Worm (Caenorhabditis elegans) whole organism, L2 larva: ENCODE data around the gene lst-4.

ENCODE experiments used
- R02D3.7 ChIP-seq: fragments of 150-350 bp; optimal IDR thresholded peaks from 2 replicates; lab custom pipeline; 2014; ENCODE audit warnings: missing biosample characterization, missing genetic modification characterization
- Y55F3AM.14 ChIP-seq: fragments of 200-800 bp; sonication (Bioruptor generic); optimal IDR thresholded peaks from 2 replicates; lab custom pipeline; 2018; ENCODE audit warnings: mild to moderate bottlenecking, missing genetic modification characterization, missing compliant biosample characterization
- ZK546.5 ChIP-seq: sonication (generic microtip); optimal IDR thresholded peaks from 2 replicates; lab custom pipeline; 2017; ENCODE audit warnings: missing biosample characterization, missing genetic modification characterization
- alr-1 ChIP-seq: fragments of 150-350 bp; optimal IDR thresholded peaks from 2 replicates; lab custom pipeline; 2014; ENCODE audit warnings: missing biosample characterization, missing genetic modification characterization
- aly-2 ChIP-seq: fragments of 150-350 bp; optimal IDR thresholded peaks from 2 replicates; lab custom pipeline; 2014; ENCODE audit warnings: missing biosample characterization, missing genetic modification characterization
- ama-1 ChIP-seq: fragments of 150-350 bp; optimal IDR thresholded peaks from 2 replicates; lab custom pipeline; 2018; ENCODE audit warnings: inconsistent platforms
- blmp-1 ChIP-seq: sonication (generic microtip); optimal IDR thresholded peaks from 2 replicates; lab custom pipeline; 2017; ENCODE audit warnings: missing genetic modification characterization, mild to moderate bottlenecking, missing compliant biosample characterization, antibody characterized with exemption, moderate library complexity; ENCODE audit not compliant: insufficient read depth
- crh-2 ChIP-seq: sonication (generic microtip); optimal IDR thresholded peaks from 2 replicates; lab custom pipeline; 2017; ENCODE audit warnings: missing biosample characterization, missing genetic modification characterization
- dmd-4 ChIP-seq: sonication (generic microtip); optimal IDR thresholded peaks from 2 replicates; lab custom pipeline; 2017; ENCODE audit warnings: missing biosample characterization, missing genetic modification characterization
- egl-27 ChIP-seq: sonication (generic microtip); optimal IDR thresholded peaks from 3 replicates; lab custom pipeline; 2017; ENCODE audit warnings: missing biosample characterization, missing genetic modification reagents, missing genetic modification characterization
- elt-1 ChIP-seq: fragments of 150-350 bp; optimal IDR thresholded peaks from 2 replicates; lab custom pipeline; 2014; ENCODE audit warnings: missing biosample characterization, missing genetic modification characterization
- fos-1 ChIP-seq: fragments of 150-350 bp; optimal IDR thresholded peaks from 2 replicates; lab custom pipeline; 2014; ENCODE audit warnings: missing biosample characterization, missing genetic modification characterization
- gmeb-1 ChIP-seq: fragments of 150-350 bp; optimal IDR thresholded peaks from 2 replicates; lab custom pipeline; 2014; ENCODE audit warnings: missing biosample characterization, missing genetic modification characterization
- lin-13 ChIP-seq: fragments of 150-350 bp; optimal IDR thresholded peaks from 2 replicates; lab custom pipeline; 2014; ENCODE audit warnings: missing biosample characterization, missing genetic modification reagents, missing genetic modification characterization
- lsy-2 ChIP-seq, 2 experiments: fragments of 150-350 bp in 1 of 2; sonication (generic microtip) in 1 of 2; optimal IDR thresholded peaks; 2 replicates each; lab custom pipeline; 2014 to 2017; ENCODE audit warnings: missing biosample characterization in 2 of 2, missing genetic modification characterization in 2 of 2
- mbf-1 ChIP-seq: sonication (generic microtip); optimal IDR thresholded peaks from 2 replicates; lab custom pipeline; 2017; ENCODE audit warnings: missing biosample characterization, missing genetic modification characterization
- mdl-1 ChIP-seq, 2 experiments: fragments of 150-350 bp in 1 of 2; sonication (generic microtip) in 1 of 2; optimal IDR thresholded peaks; 2 replicates each; lab custom pipeline; 2017; ENCODE audit warnings: missing biosample characterization in 2 of 2, missing genetic modification characterization in 2 of 2
- nhr-10 ChIP-seq: sonication (generic microtip); optimal IDR thresholded peaks from 2 replicates; lab custom pipeline; 2017; ENCODE audit warnings: missing biosample characterization, missing genetic modification characterization
- nhr-12 ChIP-seq: fragments of 150-350 bp; optimal IDR thresholded peaks from 2 replicates; lab custom pipeline; 2014; ENCODE audit warnings: missing biosample characterization, missing genetic modification characterization
- nhr-129 ChIP-seq: fragments of 150-350 bp; optimal IDR thresholded peaks from 2 replicates; lab custom pipeline; 2014; ENCODE audit warnings: missing biosample characterization, missing genetic modification characterization
- nhr-21 ChIP-seq: fragments of 150-350 bp; optimal IDR thresholded peaks from 2 replicates; lab custom pipeline; 2014; ENCODE audit warnings: missing biosample characterization, missing genetic modification characterization
- nhr-237 ChIP-seq: fragments of 150-350 bp; optimal IDR thresholded peaks from 2 replicates; lab custom pipeline; 2014; ENCODE audit warnings: missing biosample characterization, missing genetic modification characterization
- nhr-25 ChIP-seq: fragments of 150-350 bp; sonication (generic microtip); optimal IDR thresholded peaks from 3 replicates; lab custom pipeline; 2014; ENCODE audit warnings: missing biosample characterization, missing genetic modification characterization
- sem-4 ChIP-seq: fragments of 150-350 bp; optimal IDR thresholded peaks from 2 replicates; lab custom pipeline; 2014; ENCODE audit warnings: missing biosample characterization, missing genetic modification reagents, missing genetic modification characterization
- skn-1 ChIP-seq: sonication (generic microtip); optimal IDR thresholded peaks from 2 replicates; lab custom pipeline; 2017; ENCODE audit warnings: missing biosample characterization, missing genetic modification characterization
- sma-9 ChIP-seq, 2 experiments: fragments of 150-350 bp in 1 of 2; sonication (generic microtip) in 1 of 2; optimal IDR thresholded peaks; 2 replicates each; lab custom pipeline; 2014 to 2016; ENCODE audit warnings: missing genetic modification characterization in 2 of 2, mild to moderate bottlenecking in 1 of 2, missing biosample characterization in 1 of 2, missing compliant biosample characterization in 1 of 2, missing genetic modification reagents in 1 of 2, moderate library complexity in 1 of 2
- unc-39 ChIP-seq: fragments of 150-350 bp; optimal IDR thresholded peaks from 2 replicates; lab custom pipeline; 2014; ENCODE audit warnings: missing biosample characterization, missing genetic modification characterization
- unc-55 ChIP-seq: fragments of 150-350 bp; sonication (generic microtip); optimal IDR thresholded peaks from 3 replicates; lab custom pipeline; 2014; ENCODE audit warnings: missing biosample characterization, missing genetic modification reagents, missing genetic modification characterization
- unc-62 ChIP-seq: fragments of 150-350 bp; optimal IDR thresholded peaks from 2 replicates; lab custom pipeline; 2014; ENCODE audit warnings: missing biosample characterization, missing genetic modification reagents, missing genetic modification characterization
- zag-1 ChIP-seq: fragments of 150-350 bp; optimal IDR thresholded peaks from 2 replicates; lab custom pipeline; 2014; ENCODE audit warnings: missing biosample characterization, missing genetic modification characterization
- ztf-1 ChIP-seq: fragments of 200-800 bp; sonication (Bioruptor generic); conservative IDR thresholded peaks from 2 replicates; pipeline ENCODE4 v1.3.6; 2022; ENCODE audit warnings: missing genetic modification characterization, missing compliant biosample characterization
- ztf-11 ChIP-seq: sonication (generic microtip); optimal IDR thresholded peaks from 2 replicates; lab custom pipeline; 2017; ENCODE audit warnings: missing biosample characterization, missing genetic modification characterization

The lst-4 gene

DNA sequence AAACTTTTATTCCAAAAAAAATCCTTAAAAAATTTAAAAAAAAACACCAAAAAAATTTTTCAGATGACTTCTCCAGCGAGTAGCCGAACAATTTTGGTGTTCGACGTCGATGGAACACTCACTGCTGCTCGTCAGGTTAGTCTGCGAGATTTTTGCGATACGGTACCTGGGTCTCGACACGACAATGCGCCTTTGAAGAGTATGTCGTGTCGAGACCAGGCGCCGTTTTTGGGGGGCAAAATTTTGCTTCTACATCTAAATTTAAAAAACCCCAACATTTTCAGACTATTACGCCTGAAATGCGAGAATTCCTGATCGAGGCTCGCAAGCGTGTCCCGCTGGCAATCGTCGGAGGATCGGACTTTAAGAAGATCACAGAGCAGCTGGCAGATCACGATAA is 13.8 kb upstream of the lst-4 start, which contains the start of gene F52B11.2:
Gene F52B11.2 (plus strand): TSS at position 64 of the 400 bp plus-strand sequence.
- no peak for TF ChIP-seq sem-4 (tag; lab: Kevin White, UChicago)
- TF ChIP-seq dmd-4 = no peak
- no peak for TF ChIP-seq gmeb-1 (tag; lab: Kevin White, UChicago)
- TF ChIP-seq nhr-237 (tag; lab: Kevin White, UChicago) = no peak
- no peak for TF ChIP-seq zag-1 (tag; lab: Kevin White, UChicago)
- TF ChIP-seq mdl-1 (tag; optimal IDR thresholded peaks at IDR 0.05; lab: Kevin White, UChicago) = no peak
- TF ChIP-seq nhr-10 (tag; lab: Kevin White, UChicago) = no peak
- TF ChIP-seq Y55F3AM.14 = no peak
- no peak for TF ChIP-seq blmp-1 (tag; lab: Kevin White, UChicago)
- TF ChIP-seq nhr-12 (tag; lab: Kevin White, UChicago) = no peak
- no peak for TF ChIP-seq ZK546.5 (tag; lab: Kevin White, UChicago)
- TF ChIP-seq aly-2 (tag; lab: Kevin White, UChicago) = no peak
- TF ChIP-seq crh-2 = no peak
- TF ChIP-seq ama-1 (lab: Kevin White, UChicago) = no peak

DNA sequence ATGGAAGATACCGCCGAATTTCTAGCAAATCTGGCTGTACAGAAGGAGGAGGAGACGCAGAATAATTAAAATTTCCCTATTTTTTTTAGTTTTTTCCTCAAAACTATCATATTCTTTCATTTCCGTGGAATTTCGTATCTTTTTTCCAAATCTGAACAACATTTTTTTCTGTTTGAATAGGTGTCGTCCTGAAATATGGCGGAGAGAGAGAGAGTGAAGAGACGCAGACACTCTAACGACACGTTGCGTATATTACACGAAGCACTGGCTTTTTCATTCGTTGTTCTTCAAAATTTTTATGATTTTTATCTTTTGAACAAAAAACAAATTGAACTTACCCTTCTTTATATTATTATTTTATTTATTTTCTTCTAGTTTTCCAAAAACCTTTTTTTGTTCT is 13.3 kb upstream of the lst-4 start:
- TF ChIP-seq crh-2 (peak; percentile 38), lin-13 (GFP tag; lab: Kevin White, UChicago) (no peak), nhr-129 (peak; percentile 8), unc-55 (peak; percentile 15), unc-39 (no peak), egl-27 (tag; lab: Kevin White, UChicago) (no peak)

DNA sequence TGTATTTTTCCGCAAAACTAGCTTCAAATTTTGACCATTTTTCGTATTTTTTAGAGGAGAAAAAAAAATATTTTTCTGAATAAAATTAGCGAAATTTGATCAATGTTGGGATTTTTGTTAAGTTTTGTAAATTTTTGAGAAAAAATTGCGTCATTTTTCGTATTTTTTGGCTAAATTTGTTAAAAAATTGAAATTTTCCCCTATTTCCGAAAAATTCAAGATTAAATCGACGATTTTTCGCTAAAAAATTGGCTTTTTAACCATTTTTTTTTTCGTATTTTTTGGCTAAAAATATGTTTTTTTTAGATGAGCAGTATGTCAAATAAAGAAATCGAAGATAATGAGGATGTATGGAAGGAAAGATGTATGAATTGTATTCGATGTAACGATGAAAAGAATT is 7.5 kb upstream of the lst-4 start, which contains the start of gene cfp-1:
Gene cfp-1 (plus strand): TSS at position 301 of the 400 bp plus-strand sequence.
- TF ChIP-seq fos-1 (tag; lab: Kevin White, UChicago) (no peak), R02D3.7 (tag; lab: Kevin White, UChicago) (no peak), skn-1 (no peak), sem-4 (tag; lab: Kevin White, UChicago) (no peak), ztf-11 (tag; lab: Kevin White, UChicago) (no peak), nhr-10 (tag; lab: Kevin White, UChicago) (no peak), Y55F3AM.14 (no peak), egl-27 (tag; lab: Kevin White, UChicago) (no peak), nhr-25 (tag; lab: Kevin White, UChicago) (no peak), sma-9 (GFP tag; optimal IDR thresholded peaks at IDR 0.05; lab: Kevin White, UChicago) (no peak), sma-9 (tag; optimal IDR thresholded peaks at IDR 0.05; lab: Kevin White, UChicago) (no peak), nhr-21 (no peak), mbf-1 (tag; lab: Kevin White, UChicago) (no peak), aly-2 (tag; lab: Kevin White, UChicago) (no peak)

DNA sequence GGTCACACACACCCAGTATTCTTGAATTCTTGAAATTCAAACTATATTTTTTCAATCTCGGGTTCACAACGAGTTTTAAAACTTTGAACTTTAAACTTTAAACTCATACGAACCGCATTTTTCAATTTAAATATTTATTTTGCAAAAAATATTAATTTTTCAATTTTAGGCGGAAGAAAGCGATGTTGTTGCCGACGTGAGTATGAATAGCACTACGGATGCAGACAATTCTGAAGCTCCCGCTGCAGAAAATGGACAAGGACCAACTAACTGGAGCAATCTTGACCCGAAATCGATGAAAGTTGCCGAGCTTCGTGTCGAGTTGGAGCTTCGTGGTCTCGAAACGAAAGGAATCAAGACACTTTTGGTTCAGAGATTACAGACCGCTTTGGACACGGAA is 4.8 kb upstream of the lst-4 start:
- no peak for TF ChIP-seq unc-62 (GFP tag; lab: Kevin White, UChicago)

DNA sequence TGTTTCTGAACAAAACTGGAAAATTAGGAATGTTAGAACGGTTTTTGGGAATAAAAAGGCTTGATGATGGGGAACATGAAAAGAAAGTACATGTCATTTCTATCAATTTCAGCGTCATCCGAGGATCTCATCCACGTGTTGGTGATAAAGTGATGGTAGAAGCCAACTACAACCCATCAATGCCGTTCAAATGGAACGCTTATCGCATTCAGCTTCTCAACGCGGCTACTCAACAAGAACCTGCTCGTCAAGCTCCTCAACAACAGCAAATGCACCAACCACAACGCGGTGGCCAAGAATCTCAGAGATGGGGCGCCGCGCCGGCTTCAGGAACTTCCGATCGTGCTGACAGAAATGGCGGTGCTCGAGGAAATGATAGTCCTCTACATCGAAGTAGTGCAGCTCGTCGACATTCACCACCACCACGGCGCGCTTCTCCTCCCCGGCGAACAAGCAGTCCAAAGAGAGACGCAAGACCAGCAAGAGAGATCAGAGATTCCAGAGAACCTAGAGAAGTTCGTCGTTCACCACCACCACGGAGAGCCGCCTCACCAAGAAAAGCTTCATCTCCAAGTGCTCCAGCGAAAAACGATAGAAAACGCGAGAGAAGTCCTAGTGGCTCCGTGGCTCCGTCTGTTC is 2.5 kb upstream of the lst-4 start:
- TF ChIP-seq gmeb-1 (tag; lab: Kevin White, UChicago) = no peak
- TF ChIP-seq ztf-1 (GFP tag; lab: Robert Waterston, UW) = 0 out of 2 replicates have a peak, but pooled peaks have one; percentile 40
- TF ChIP-seq lsy-2 (tag; optimal IDR thresholded peaks at IDR 0.05; lab: Kevin White, UChicago) = peak in 1 of 2 experiments; percentile 16
- no peak for TF ChIP-seq elt-1 (tag; lab: Kevin White, UChicago)
- no peak for TF ChIP-seq alr-1 (tag; lab: Kevin White, UChicago)

DNA sequence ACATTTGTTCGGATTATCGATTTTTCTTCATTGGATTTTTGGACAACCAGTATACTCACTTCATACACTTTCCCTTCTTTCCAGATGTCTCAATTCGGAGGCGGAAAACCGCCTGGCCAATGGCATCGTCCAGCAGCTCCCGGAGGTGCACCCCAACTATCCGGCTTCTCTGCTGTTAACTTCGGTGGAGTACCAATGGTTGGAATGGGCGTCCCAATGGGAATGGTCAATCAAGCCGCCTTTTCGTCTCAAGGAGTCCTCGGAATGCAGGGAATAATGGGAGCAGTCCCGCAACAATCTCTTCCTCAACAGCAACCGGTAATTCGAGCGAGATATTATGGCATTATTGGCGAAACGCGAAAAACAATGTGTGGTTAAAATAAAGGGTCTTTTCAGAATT is 1.8 kb upstream of the lst-4 start, which contains the start of gene ccar-1:
Gene ccar-1 (plus strand): TSS at position 83 of the 400 bp plus-strand sequence.
- no peak for TF ChIP-seq lsy-2 (tag; optimal IDR thresholded peaks at IDR 0.05; lab: Kevin White, UChicago)
- no peak for TF ChIP-seq nhr-237 (tag; lab: Kevin White, UChicago)
- no peak for TF ChIP-seq unc-62 (GFP tag; lab: Kevin White, UChicago)
